Worm (Caenorhabditis elegans) whole organism, L1 larva: ENCODE measurements around the gene pgm-3.

Experiments
- C04F5.9 ChIP-seq: sonication (generic microtip); optimal IDR thresholded peaks from 2 replicates; lab custom pipeline; 2016; ENCODE audit warnings: missing genetic modification characterization, missing compliant biosample characterization
- C34B4.2 ChIP-seq: sonication (generic microtip); optimal IDR thresholded peaks from 2 replicates; lab custom pipeline; 2017; ENCODE audit warnings: mild to moderate bottlenecking, missing genetic modification characterization, missing compliant biosample characterization
- F16B12.6 ChIP-seq: fragments of 150-350 bp; optimal IDR thresholded peaks from 2 replicates; lab custom pipeline; 2014; ENCODE audit warnings: missing biosample characterization, missing genetic modification characterization
- Y116A8C.19 ChIP-seq: sonication (generic microtip); optimal IDR thresholded peaks from 2 replicates; lab custom pipeline; 2016; ENCODE audit warnings: missing compliant biosample characterization, missing genetic modification characterization, borderline replicate concordance
- aha-1 ChIP-seq: fragments of 150-350 bp; optimal IDR thresholded peaks from 2 replicates; lab custom pipeline; 2014; ENCODE audit warnings: missing biosample characterization, missing genetic modification characterization
- aly-2 ChIP-seq: fragments of 150-350 bp; optimal IDR thresholded peaks from 2 replicates; lab custom pipeline; 2014; ENCODE audit warnings: missing biosample characterization, missing genetic modification characterization
- ama-1 ChIP-seq: fragments of 150-350 bp; optimal IDR thresholded peaks from 2 replicates; lab custom pipeline; 2014
- ceh-63 ChIP-seq: fragments of 200-800 bp; sonication (Bioruptor generic); optimal IDR thresholded peaks from 2 replicates; lab custom pipeline; 2018; ENCODE audit warnings: mild to moderate bottlenecking, missing genetic modification characterization, missing compliant biosample characterization
- ceh-8 ChIP-seq: fragments of 200-800 bp; sonication (Bioruptor generic); optimal IDR thresholded peaks from 2 replicates; lab custom pipeline; 2018; ENCODE audit warnings: mild to moderate bottlenecking, missing genetic modification characterization, moderate library complexity, missing compliant biosample characterization
- ceh-90 ChIP-seq: sonication (generic microtip); optimal IDR thresholded peaks from 2 replicates; lab custom pipeline; 2016; ENCODE audit warnings: missing genetic modification characterization, missing compliant biosample characterization
- ces-1 ChIP-seq: fragments of 150-350 bp; optimal IDR thresholded peaks from 2 replicates; lab custom pipeline; 2014; ENCODE audit warnings: missing biosample characterization, missing genetic modification reagents, missing genetic modification characterization
- dpl-1 ChIP-seq, 3 experiments: fragments of 150-350 bp in 2 of 3; sonication (generic microtip) in 1 of 3; optimal IDR thresholded peaks; 2 replicates each; lab custom pipeline; 2014 to 2017; ENCODE audit warnings: missing biosample characterization in 3 of 3, missing genetic modification characterization in 3 of 3, missing genetic modification reagents in 3 of 3
- dsc-1 ChIP-seq: sonication (generic microtip); optimal IDR thresholded peaks from 2 replicates; lab custom pipeline; 2016; ENCODE audit warnings: mild to moderate bottlenecking, missing genetic modification characterization, missing compliant biosample characterization
- egl-13 ChIP-seq: sonication (generic microtip); optimal IDR thresholded peaks from 2 replicates; lab custom pipeline; 2016; ENCODE audit warnings: missing genotype, missing genetic modification reagents, missing genetic modification characterization, missing compliant biosample characterization
- egl-27 ChIP-seq, 2 experiments: fragments of 150-350 bp in 1 of 2; sonication (generic microtip); optimal IDR thresholded peaks; 3 replicates each; lab custom pipeline; 2017 to 2018; ENCODE audit warnings: missing biosample characterization in 2 of 2, missing genetic modification characterization in 2 of 2, missing genetic modification reagents in 2 of 2
- elt-2 ChIP-seq: sonication (generic microtip); optimal IDR thresholded peaks from 2 replicates; lab custom pipeline; 2016; ENCODE audit warnings: missing genetic modification characterization, mild to moderate bottlenecking, inconsistent platforms, missing compliant biosample characterization, missing genetic modification reagents
- ets-5 ChIP-seq: fragments of 200-800 bp; sonication (Bioruptor generic); IDR thresholded peaks from 2 replicates; pipeline ENCODE4 v1.3.6; 2022; ENCODE audit warnings: missing genetic modification characterization, missing compliant biosample characterization
- fkh-4 ChIP-seq: sonication (generic microtip); optimal IDR thresholded peaks from 2 replicates; lab custom pipeline; 2016; ENCODE audit warnings: missing compliant biosample characterization, missing genetic modification characterization, borderline replicate concordance
- fkh-8 ChIP-seq: sonication (generic microtip); optimal IDR thresholded peaks from 2 replicates; lab custom pipeline; 2016; ENCODE audit warnings: mild to moderate bottlenecking, missing genetic modification characterization, missing compliant biosample characterization
- grh-1 ChIP-seq: fragments of 200-800 bp; sonication (Bioruptor generic); IDR thresholded peaks from 2 replicates; pipeline ENCODE4 v1.3.6; 2022; ENCODE audit warnings: missing genetic modification reagents, missing genetic modification characterization, missing compliant biosample characterization
- hlh-4 ChIP-seq: sonication (generic microtip); optimal IDR thresholded peaks from 2 replicates; lab custom pipeline; 2016; ENCODE audit warnings: mild to moderate bottlenecking, missing genetic modification characterization, missing compliant biosample characterization
- jun-1 ChIP-seq: fragments of 150-350 bp; optimal IDR thresholded peaks from 2 replicates; lab custom pipeline; 2014; ENCODE audit warnings: missing biosample characterization, missing genetic modification reagents, missing genetic modification characterization
- lin-13 ChIP-seq: fragments of 150-350 bp; optimal IDR thresholded peaks from 2 replicates; lab custom pipeline; 2014; ENCODE audit warnings: missing biosample characterization, missing genetic modification reagents, missing genetic modification characterization
- lin-14 ChIP-seq: fragments of 200-800 bp; sonication (Bioruptor generic); optimal IDR thresholded peaks from 2 replicates; lab custom pipeline; 2018; ENCODE audit warnings: mild to moderate bottlenecking, missing genetic modification characterization, moderate library complexity, missing compliant biosample characterization
- lin-35 ChIP-seq, 2 experiments: fragments of 150-350 bp; optimal IDR thresholded peaks; 2 replicates each; lab custom pipeline; 2014; ENCODE audit warnings: missing biosample characterization in 2 of 2, missing genetic modification characterization in 2 of 2, missing genetic modification reagents in 2 of 2
- lin-39 ChIP-seq: fragments of 150-350 bp; optimal IDR thresholded peaks from 2 replicates; lab custom pipeline; 2014; ENCODE audit warnings: missing biosample characterization, missing genetic modification reagents, missing genetic modification characterization
- lir-3 ChIP-seq: sonication (generic microtip); optimal IDR thresholded peaks from 2 replicates; lab custom pipeline; 2016; ENCODE audit warnings: mild to moderate bottlenecking, missing genetic modification characterization, moderate library complexity, missing compliant biosample characterization; ENCODE audit not compliant: poor library complexity
- mab-9 ChIP-seq: fragments of 200-800 bp; sonication (Bioruptor generic); IDR thresholded peaks from 2 replicates; pipeline ENCODE4 v1.3.6; 2022; ENCODE audit warnings: missing genetic modification reagents, missing genetic modification characterization, missing compliant biosample characterization
- mdl-1 ChIP-seq, 2 experiments: fragments of 150-350 bp; optimal IDR thresholded peaks; 2 replicates each; lab custom pipeline; 2014 to 2017; ENCODE audit warnings: missing biosample characterization in 2 of 2, missing genetic modification characterization in 2 of 2, inconsistent platforms in 1 of 2
- mef-2 ChIP-seq: fragments of 150-350 bp; optimal IDR thresholded peaks from 2 replicates; lab custom pipeline; 2014; ENCODE audit warnings: missing biosample characterization, missing genetic modification characterization
- mep-1 ChIP-seq: fragments of 150-350 bp; optimal IDR thresholded peaks from 2 replicates; lab custom pipeline; 2014; ENCODE audit warnings: missing biosample characterization, missing genetic modification characterization
- nhr-12 ChIP-seq: sonication (generic microtip); optimal IDR thresholded peaks from 2 replicates; lab custom pipeline; 2017; ENCODE audit warnings: missing biosample characterization, missing genetic modification characterization
- nhr-19 ChIP-seq: fragments of 200-800 bp; sonication (Bioruptor generic); conservative IDR thresholded peaks from 2 replicates; pipeline ENCODE4 v1.3.6; 2022; ENCODE audit warnings: missing genetic modification characterization, missing compliant biosample characterization
- nhr-20 ChIP-seq: sonication (generic microtip); optimal IDR thresholded peaks from 2 replicates; lab custom pipeline; 2016; ENCODE audit warnings: mild to moderate bottlenecking, missing genetic modification characterization, missing compliant biosample characterization
- nhr-76 ChIP-seq: sonication (generic microtip); optimal IDR thresholded peaks from 2 replicates; lab custom pipeline; 2017; ENCODE audit warnings: missing biosample characterization, missing genetic modification characterization
- pax-3 ChIP-seq: fragments of 200-800 bp; sonication (Bioruptor generic); optimal IDR thresholded peaks from 2 replicates; lab custom pipeline; 2018; ENCODE audit warnings: mild to moderate bottlenecking, missing genetic modification characterization, moderate library complexity, missing compliant biosample characterization
- pqm-1 ChIP-seq: sonication (generic microtip); optimal IDR thresholded peaks from 3 replicates; lab custom pipeline; 2017; ENCODE audit warnings: missing biosample characterization, missing genetic modification characterization
- rnt-1 ChIP-seq: sonication (generic microtip); optimal IDR thresholded peaks from 2 replicates; lab custom pipeline; 2016; ENCODE audit warnings: mild to moderate bottlenecking, missing genetic modification characterization, moderate library complexity, missing compliant biosample characterization
- skn-1 ChIP-seq: fragments of 150-350 bp; optimal IDR thresholded peaks from 2 replicates; lab custom pipeline; 2014; ENCODE audit warnings: missing biosample characterization, missing genetic modification characterization
- snpc-4 ChIP-seq: fragments of 150-350 bp; optimal IDR thresholded peaks from 2 replicates; lab custom pipeline; 2014; ENCODE audit warnings: missing biosample characterization, missing genetic modification characterization
- snu-23 ChIP-seq: sonication (generic microtip); optimal IDR thresholded peaks from 2 replicates; lab custom pipeline; 2016; ENCODE audit warnings: missing genetic modification characterization, missing compliant biosample characterization
- sox-4 ChIP-seq: sonication (generic microtip); optimal IDR thresholded peaks from 2 replicates; lab custom pipeline; 2016; ENCODE audit warnings: missing genetic modification characterization, missing compliant biosample characterization
- sup-37 ChIP-seq: fragments of 200-800 bp; sonication (Bioruptor generic); optimal IDR thresholded peaks from 2 replicates; lab custom pipeline; 2018; ENCODE audit warnings: mild to moderate bottlenecking, missing genetic modification characterization, missing compliant biosample characterization
- swsn-7 ChIP-seq: sonication (generic microtip); optimal IDR thresholded peaks from 2 replicates; lab custom pipeline; 2016; ENCODE audit warnings: missing genetic modification characterization, missing compliant biosample characterization
- unc-30 ChIP-seq: sonication (generic microtip); optimal IDR thresholded peaks from 2 replicates; lab custom pipeline; 2017; ENCODE audit warnings: missing biosample characterization, missing genetic modification characterization
- unc-62 ChIP-seq: fragments of 150-350 bp; optimal IDR thresholded peaks from 2 replicates; lab custom pipeline; 2014; ENCODE audit warnings: missing biosample characterization, missing genetic modification reagents, missing genetic modification characterization
- unc-86 ChIP-seq: sonication (generic microtip); optimal IDR thresholded peaks from 2 replicates; lab custom pipeline; 2016; ENCODE audit warnings: missing genetic modification characterization, missing compliant biosample characterization
- unc-98 ChIP-seq: fragments of 200-800 bp; sonication (Bioruptor generic); IDR thresholded peaks from 2 replicates; pipeline ENCODE4 v1.3.6; 2022; ENCODE audit warnings: missing genetic modification characterization, missing compliant biosample characterization
- vab-15 ChIP-seq: sonication (generic microtip); optimal IDR thresholded peaks from 2 replicates; lab custom pipeline; 2017; ENCODE audit warnings: missing genotype, mild to moderate bottlenecking, missing genetic modification characterization, missing compliant biosample characterization
- xbp-1 ChIP-seq: sonication (generic microtip); optimal IDR thresholded peaks from 2 replicates; lab custom pipeline; 2016; ENCODE audit warnings: missing genetic modification characterization, missing compliant biosample characterization
- zag-1 ChIP-seq: fragments of 150-350 bp; optimal IDR thresholded peaks from 2 replicates; lab custom pipeline; 2014; ENCODE audit warnings: missing biosample characterization, missing genetic modification characterization

Gene pgm-3

ce11 chrIV:8687605-8688191, 37.8 kb upstream of the pgm-3 start, which contains the start of gene snrp-3 (continued):
- TF ChIP-seq unc-62 (GFP tag; lab: Kevin White, UChicago) (no peak), lin-14 (GFP tag; lab: Kevin White, UChicago) (peak; percentile 83), pqm-1 (no peak), zag-1 (tag; lab: Kevin White, UChicago) (peak; percentile 82), sox-4 (tag; lab: Kevin White, UChicago) (peak; percentile 50), pax-3 (tag; lab: Kevin White, UChicago) (peak; percentile 44), snu-23 (GFP tag; lab: Kevin White, UChicago) (peak; percentile 91), lin-39 (tag; lab: Kevin White, UChicago) (peak; percentile 91), C34B4.2 (tag; lab: Kevin White, UChicago) (no peak), ces-1 (no peak), mdl-1 (tag; optimal IDR thresholded peaks at IDR 0.05; lab: Kevin White, UChicago) (peak in 1 of 2 experiments; percentile 83), snpc-4 (tag; lab: Kevin White, UChicago) (peak; percentile 67), mab-9 (GFP tag; lab: Robert Waterston, UW) (peak; percentile 41; the same call in 1 of the 2 replicates), aha-1 (peak; percentile 17), fkh-4 (no peak), egl-13 (tag; lab: Kevin White, UChicago) (peak; percentile 32), nhr-12 (no peak), xbp-1 (tag; lab: Kevin White, UChicago) (peak; percentile 85), fkh-8 (peak; percentile 67), vab-15 (tag; lab: Kevin White, UChicago) (no peak), ceh-90 (tag; lab: Kevin White, UChicago) (peak; percentile 7), dpl-1 (GFP tag; optimal IDR thresholded peaks at IDR 0.05; lab: Kevin White, UChicago) (peak; percentile 95 to 98 (median 97)), swsn-7 (peak; percentile 87), ceh-63 (GFP tag; lab: Kevin White, UChicago) (no peak), ceh-8 (GFP tag; lab: Kevin White, UChicago) (peak; percentile 75), dsc-1 (tag; lab: Kevin White, UChicago) (peak; percentile 84), unc-30 (no peak), lin-13 (GFP tag; lab: Kevin White, UChicago) (peak; percentile 85), ets-5 (GFP tag; lab: Robert Waterston, UW) (no peak), elt-2 (peak; percentile 60), lir-3 (peak; percentile 65), sup-37 (GFP tag; lab: Kevin White, UChicago) (peak; percentile 0)

- TF ChIP-seq snu-23 (GFP tag; lab: Kevin White, UChicago): peak; percentile 46
- TF ChIP-seq mef-2: no peak
- TF ChIP-seq Y116A8C.19: no peak
- TF ChIP-seq nhr-19 (GFP tag; lab: Robert Waterston, UW): no peak
- TF ChIP-seq dsc-1 (tag; lab: Kevin White, UChicago): no peak
- peak; percentile 21 for TF ChIP-seq nhr-20
- TF ChIP-seq hlh-4 (tag; lab: Kevin White, UChicago): no peak
- no peak for TF ChIP-seq vab-15 (tag; lab: Kevin White, UChicago)
- TF ChIP-seq dpl-1 (GFP tag; optimal IDR thresholded peaks at IDR 0.05; lab: Kevin White, UChicago): peak in 2 of 3 experiments; percentile 27 to 56
- no peak for TF ChIP-seq aha-1
- TF ChIP-seq ceh-90 (tag; lab: Kevin White, UChicago): no peak
- no peak for TF ChIP-seq zag-1 (tag; lab: Kevin White, UChicago)
- no peak for TF ChIP-seq unc-86
- no peak for TF ChIP-seq aly-2 (tag; lab: Kevin White, UChicago)
- no peak for TF ChIP-seq lin-14 (GFP tag; lab: Kevin White, UChicago)
- TF ChIP-seq egl-27 (tag; optimal IDR thresholded peaks at IDR 0.05; lab: Kevin White, UChicago): no peak
- TF ChIP-seq lin-35 (GFP tag; optimal IDR thresholded peaks at IDR 0.05; lab: Kevin White, UChicago): peak in 1 of 2 experiments; percentile 29
- peak; percentile 41 for TF ChIP-seq skn-1 (tag; lab: Kevin White, UChicago)
- no peak for TF ChIP-seq grh-1
- no peak for TF ChIP-seq C34B4.2 (tag; lab: Kevin White, UChicago)
- TF ChIP-seq mdl-1 (tag; optimal IDR thresholded peaks at IDR 0.05; lab: Kevin White, UChicago): no peak
- TF ChIP-seq rnt-1 (tag; lab: Kevin White, UChicago): no peak
- TF ChIP-seq ces-1: no peak
- peak; percentile 76 for TF ChIP-seq F16B12.6 (tag; lab: Kevin White, UChicago)
- no peak for TF ChIP-seq jun-1
- no peak for TF ChIP-seq mab-9 (GFP tag; lab: Robert Waterston, UW)
- no peak for TF ChIP-seq unc-98 (GFP tag; lab: Robert Waterston, UW)
- no peak for TF ChIP-seq ama-1
- peak; percentile 51 for TF ChIP-seq mep-1 (tag; lab: Kevin White, UChicago)
- no peak for TF ChIP-seq C04F5.9 (tag; lab: Kevin White, UChicago)
- TF ChIP-seq nhr-76: no peak
These were observed 34.0 kb upstream of the pgm-3 start, which contains the start of the genes hst-1 and ints-6 for ce11 chrIV:8691486-8691885. Gene hst-1 (minus strand): TSS chrIV:8691513. Gene ints-6 (plus strand): TSS chrIV:8691745.
